Fruit fly (Drosophila melanogaster) whole organism, adult: Measurements from ENCODE around the gene Hpd.

Experiments used
- CG12768 ChIP-seq: fragments of 200-800 bp; sonication (Bioruptor generic); optimal IDR thresholded peaks from 2 replicates; lab custom pipeline; 2017; ENCODE audit warnings: missing biosample characterization, missing genetic modification characterization, mild to moderate bottlenecking, moderate library complexity, missing genetic modification reagents
- CG7101 ChIP-seq: fragments of 200-800 bp; sonication (Bioruptor generic); optimal IDR thresholded peaks from 2 replicates; lab custom pipeline; 2018; ENCODE audit warnings: missing biosample characterization, mild to moderate bottlenecking, missing genetic modification characterization, moderate library complexity
- Clk ChIP-seq: fragments of 200-800 bp; sonication (Bioruptor generic); optimal IDR thresholded peaks from 2 replicates; lab custom pipeline; 2017; ENCODE audit warnings: missing biosample characterization, missing genetic modification characterization
- cnc ChIP-seq, 2 experiments: fragments of >200 bp; optimal IDR thresholded peaks; 2 replicates each; lab custom pipeline; 2017
- tj ChIP-seq: fragments of 200-800 bp; sonication (Bioruptor generic); optimal IDR thresholded peaks from 3 replicates; lab custom pipeline; 2017; ENCODE audit warnings: missing biosample characterization, mild to moderate bottlenecking, missing genetic modification characterization, moderate library complexity

- TF ChIP-seq CG12768 (GFP tag; lab: Kevin White, UChicago) (no peak), Clk (GFP tag; lab: Kevin White, UChicago) (no peak), cnc (optimal IDR thresholded peaks at IDR 0.05; lab: Kevin White, UChicago) (no peak), tj (GFP tag; lab: Kevin White, UChicago) (no peak), CG7101 (tag; lab: Kevin White, UChicago) (no peak)
These were observed 34.6 kb upstream of the Hpd start, which contains the start of gene isoQC for dm6 chr3L:20474197-20474788.
